Fruit fly (Drosophila melanogaster) whole organism, embryonic: ENCODE measurements around the gene CG5973.
A peak's percentile ranks its signal among the peaks of the same experiment; 100 is the strongest.

Experiments
- ATbp ChIP-seq: fragments of 200-800 bp; sonication (Bioruptor generic); optimal IDR thresholded peaks from 2 replicates; lab custom pipeline; 2017; ENCODE audit warnings: missing biosample characterization, mild to moderate bottlenecking, missing genetic modification characterization, missing genetic modification reagents
- Ada2b ChIP-seq: fragments of 200-800 bp; sonication (Bioruptor generic); IDR thresholded peaks from 2 replicates; pipeline ENCODE4 v1.3.6; 2022; ENCODE audit warnings: missing biosample characterization, missing genetic modification characterization
- B-H1 ChIP-seq: fragments of 200-800 bp; sonication (Bioruptor generic); IDR thresholded peaks from 3 replicates; pipeline ENCODE4 v1.3.6; 2022; ENCODE audit warnings: missing biosample characterization, missing genetic modification characterization
- Bdp1 ChIP-seq: fragments of 200-800 bp; sonication (Bioruptor generic); optimal IDR thresholded peaks from 3 replicates; lab custom pipeline; 2016; ENCODE audit warnings: missing biosample characterization, missing genetic modification characterization
- CG10147 ChIP-seq: fragments of 200-800 bp; sonication (Bioruptor generic); optimal IDR thresholded peaks from 2 replicates; lab custom pipeline; 2019; ENCODE audit warnings: missing biosample characterization, mild to moderate bottlenecking, missing genetic modification characterization, moderate library complexity
- CG10321 ChIP-seq: fragments of 200-800 bp; sonication (Bioruptor generic); IDR thresholded peaks from 2 replicates; pipeline ENCODE4 v1.3.6; 2022; ENCODE audit warnings: missing biosample characterization, missing genetic modification characterization
- CG10654 ChIP-seq: fragments of 200-800 bp; sonication (Bioruptor generic); optimal IDR thresholded peaks from 2 replicates; lab custom pipeline; 2016; ENCODE audit warnings: missing biosample characterization, missing genetic modification characterization
- CG1233 ChIP-seq: fragments of 200-800 bp; sonication (Bioruptor generic); optimal IDR thresholded peaks from 4 replicates; lab custom pipeline; 2018; ENCODE audit warnings: missing biosample characterization, mild to moderate bottlenecking, missing genetic modification characterization
- CG14710 ChIP-seq: fragments of 200-800 bp; sonication (Bioruptor generic); optimal IDR thresholded peaks from 3 replicates; lab custom pipeline; 2019; ENCODE audit warnings: missing biosample characterization, mild to moderate bottlenecking, missing genetic modification characterization, moderate library complexity
- CG2129 ChIP-seq: fragments of 200-800 bp; sonication (Bioruptor generic); IDR thresholded peaks from 2 replicates; pipeline ENCODE4 v1.3.6; 2022; ENCODE audit warnings: missing biosample characterization, missing genetic modification characterization; ENCODE audit not compliant: partially characterized antibody
- CG33557 ChIP-seq: fragments of 200-800 bp; sonication (Bioruptor generic); optimal IDR thresholded peaks from 2 replicates; lab custom pipeline; 2019; ENCODE audit warnings: missing biosample characterization, mild to moderate bottlenecking, missing genetic modification characterization, moderate library complexity
- CG3726 ChIP-seq: fragments of 200-800 bp; sonication (Bioruptor generic); IDR thresholded peaks from 3 replicates; pipeline ENCODE4, ENCODE4 v1.3.6; 2022; ENCODE audit warnings: missing biosample characterization, missing genetic modification characterization
- CG42726 ChIP-seq: fragments of 200-800 bp; sonication (Bioruptor generic); IDR thresholded peaks from 2 replicates; pipeline ENCODE4 v1.3.6; 2022; ENCODE audit warnings: missing biosample characterization, missing genetic modification characterization; ENCODE audit not compliant: partially characterized antibody
- CG4360 ChIP-seq: fragments of 200-800 bp; sonication (Bioruptor generic); IDR thresholded peaks from 2 replicates; pipeline ENCODE4 v1.3.6; 2022; ENCODE audit warnings: missing biosample characterization, missing genetic modification characterization
- CG6654 ChIP-seq: fragments of 200-800 bp; sonication (Bioruptor generic); optimal IDR thresholded peaks from 2 replicates; lab custom pipeline; 2017; ENCODE audit warnings: missing biosample characterization, mild to moderate bottlenecking, missing genetic modification characterization
- CG6765 ChIP-seq: fragments of 200-800 bp; sonication (Bioruptor generic); optimal IDR thresholded peaks from 3 replicates; lab custom pipeline; 2017; ENCODE audit warnings: missing biosample characterization, mild to moderate bottlenecking, missing genetic modification characterization
- CG7556 ChIP-seq: fragments of 200-800 bp; sonication (Bioruptor generic); optimal IDR thresholded peaks from 2 replicates; lab custom pipeline; 2017; ENCODE audit warnings: missing biosample characterization, mild to moderate bottlenecking, missing genetic modification characterization
- CG9876 ChIP-seq: fragments of 200-800 bp; sonication (Bioruptor generic); optimal IDR thresholded peaks from 2 replicates; lab custom pipeline; 2016; ENCODE audit warnings: missing biosample characterization, missing genetic modification characterization
- CTCF ChIP-seq: fragments of 200-800 bp; sonication (Bioruptor generic); optimal IDR thresholded peaks from 2 replicates; lab custom pipeline; 2017; ENCODE audit warnings: missing biosample characterization, mild to moderate bottlenecking, missing genetic modification characterization, moderate library complexity
- CoRest ChIP-seq: fragments of 200-800 bp; sonication (Bioruptor generic); optimal IDR thresholded peaks from 3 replicates; lab custom pipeline; 2018; ENCODE audit warnings: missing biosample characterization, mild to moderate bottlenecking, missing genetic modification characterization, moderate library complexity
- D19A ChIP-seq: fragments of 200-800 bp; optimal IDR thresholded peaks from 3 replicates; lab custom pipeline; 2019; ENCODE audit warnings: missing biosample characterization, mild to moderate bottlenecking, missing genetic modification characterization, moderate library complexity
- Dfd ChIP-seq, 2 experiments: fragments of >200 bp; optimal IDR thresholded peaks; 2 replicates each; lab custom pipeline; 2017; ENCODE audit warnings: missing biosample characterization in 2 of 2, missing genetic modification characterization in 2 of 2
- Doc3 ChIP-seq: fragments of 200-800 bp; sonication (Bioruptor generic); IDR thresholded peaks from 3 replicates; pipeline ENCODE4 v1.3.6; 2022; ENCODE audit warnings: missing biosample characterization, missing genetic modification characterization; ENCODE audit not compliant: partially characterized antibody
- Ets97D ChIP-seq: fragments of 200-800 bp; sonication (Bioruptor generic); optimal IDR thresholded peaks from 3 replicates; lab custom pipeline; 2016; ENCODE audit warnings: missing biosample characterization, missing genetic modification characterization
- Gug ChIP-seq: fragments of 200-800 bp; sonication (Bioruptor generic); IDR thresholded peaks from 4 replicates; pipeline ENCODE4 v1.3.6; 2022; ENCODE audit warnings: missing biosample characterization, missing genetic modification characterization
- H2.0 ChIP-seq: fragments of 200-800 bp; sonication (Bioruptor generic); IDR thresholded peaks from 2 replicates; pipeline ENCODE4 v1.3.6; 2022; ENCODE audit warnings: missing biosample characterization, missing genetic modification characterization
- HLH3B ChIP-seq: fragments of 200-800 bp; sonication (Bioruptor generic); IDR thresholded peaks from 2 replicates; pipeline ENCODE4 v1.3.6; 2022; ENCODE audit warnings: missing biosample characterization, missing genetic modification characterization
- HLH54F ChIP-seq: fragments of 200-800 bp; sonication (Bioruptor generic); optimal IDR thresholded peaks from 3 replicates; lab custom pipeline; 2016; ENCODE audit warnings: missing biosample characterization, missing genetic modification characterization
- Hand ChIP-seq: fragments of 200-800 bp; sonication (Bioruptor generic); optimal IDR thresholded peaks from 2 replicates; lab custom pipeline; 2017; ENCODE audit warnings: mild to moderate bottlenecking, missing biosample characterization, missing genetic modification reagents, missing genetic modification characterization
- Hey ChIP-seq: fragments of 200-800 bp; sonication (Bioruptor generic); optimal IDR thresholded peaks from 3 replicates; lab custom pipeline; 2018; ENCODE audit warnings: missing biosample characterization, mild to moderate bottlenecking, missing genetic modification characterization
- Hr39 ChIP-seq: fragments of >200 bp; optimal IDR thresholded peaks from 2 replicates; lab custom pipeline; 2017
- MBD-R2 ChIP-seq: fragments of 200-800 bp; sonication (Bioruptor generic); IDR thresholded peaks from 2 replicates; pipeline ENCODE4 v1.3.6; 2022; ENCODE audit warnings: missing biosample characterization, missing genetic modification characterization
- Opbp ChIP-seq: fragments of 200-800 bp; sonication (Bioruptor generic); IDR thresholded peaks from 3 replicates; pipeline ENCODE4 v1.3.6; 2022; ENCODE audit warnings: missing biosample characterization, missing genetic modification characterization; ENCODE audit not compliant: partially characterized antibody
- aop ChIP-seq: fragments of 200-800 bp; sonication (Bioruptor generic); IDR thresholded peaks from 2 replicates; pipeline ENCODE4 v1.3.6; 2022; ENCODE audit warnings: missing biosample characterization, missing genetic modification characterization
- crc ChIP-seq: fragments of 200-800 bp; sonication (Bioruptor generic); optimal IDR thresholded peaks from 2 replicates; lab custom pipeline; 2016; ENCODE audit warnings: missing biosample characterization, missing genetic modification characterization
- dati ChIP-seq: fragments of 200-800 bp; sonication (Bioruptor generic); IDR thresholded peaks from 2 replicates; pipeline ENCODE4 v1.3.6; 2022; ENCODE audit warnings: missing biosample characterization, missing genetic modification characterization
- gro ChIP-seq: fragments of 200-800 bp; sonication (Bioruptor generic); optimal IDR thresholded peaks from 2 replicates; lab custom pipeline; 2016; ENCODE audit warnings: missing biosample characterization, missing genetic modification characterization
- gsb ChIP-seq: fragments of 200-800 bp; sonication (Bioruptor generic); IDR thresholded peaks from 2 replicates; pipeline ENCODE4 v1.3.6; 2022; ENCODE audit warnings: missing biosample characterization, missing genetic modification characterization
- hbn ChIP-seq: fragments of 200-800 bp; sonication (Bioruptor generic); IDR thresholded peaks from 2 replicates; pipeline ENCODE4 v1.3.6; 2022; ENCODE audit warnings: missing biosample characterization, missing genetic modification characterization; ENCODE audit not compliant: partially characterized antibody
- jigr1 ChIP-seq: fragments of 200-800 bp; sonication (Bioruptor generic); IDR thresholded peaks from 3 replicates; pipeline ENCODE4 v1.3.6; 2022; ENCODE audit warnings: missing biosample characterization, missing genetic modification characterization
- kay ChIP-seq: fragments of 200-800 bp; sonication (Bioruptor generic); optimal IDR thresholded peaks from 2 replicates; lab custom pipeline; 2016; ENCODE audit warnings: missing biosample characterization, missing genetic modification characterization
- phol ChIP-seq: fragments of 200-800 bp; sonication (Bioruptor generic); optimal IDR thresholded peaks from 3 replicates; lab custom pipeline; 2018; ENCODE audit warnings: missing biosample characterization, mild to moderate bottlenecking, missing genetic modification characterization, moderate library complexity
- pnt ChIP-seq: fragments of 200-800 bp; sonication (Bioruptor generic); optimal IDR thresholded peaks from 3 replicates; lab custom pipeline; 2016; ENCODE audit warnings: missing biosample characterization, missing genetic modification characterization
- pzg ChIP-seq: fragments of 200-800 bp; sonication (Bioruptor generic); optimal IDR thresholded peaks from 3 replicates; lab custom pipeline; 2018; ENCODE audit warnings: missing biosample characterization, mild to moderate bottlenecking, missing genetic modification characterization, moderate library complexity
- row ChIP-seq: fragments of 200-800 bp; sonication (Bioruptor generic); IDR thresholded peaks from 3 replicates; pipeline ENCODE4 v1.3.6; 2022; ENCODE audit warnings: missing biosample characterization, missing genetic modification characterization
- salm ChIP-seq: fragments of 200-800 bp; sonication (Bioruptor generic); optimal IDR thresholded peaks from 2 replicates; lab custom pipeline; 2018; ENCODE audit warnings: missing biosample characterization, mild to moderate bottlenecking, missing genetic modification characterization
- schlank ChIP-seq: fragments of 200-800 bp; sonication (Bioruptor generic); optimal IDR thresholded peaks from 2 replicates; lab custom pipeline; 2018; ENCODE audit warnings: missing biosample characterization, mild to moderate bottlenecking, missing genetic modification characterization
- sr ChIP-seq: fragments of 200-800 bp; sonication (Bioruptor generic); IDR thresholded peaks from 3 replicates; pipeline ENCODE4 v1.3.6; 2022; ENCODE audit warnings: missing biosample characterization, missing genetic modification characterization
- ttk ChIP-seq: fragments of 200-800 bp; sonication (Bioruptor generic); IDR thresholded peaks from 2 replicates; pipeline ENCODE4 v2.1.2; 2022; ENCODE audit warnings: missing biosample characterization, missing genetic modification characterization
- wdn ChIP-seq: fragments of 200-800 bp; sonication (Bioruptor generic); IDR thresholded peaks from 2 replicates; pipeline ENCODE4 v1.3.6; 2022; ENCODE audit warnings: missing biosample characterization, missing genetic modification characterization

CG5973 gene

DNA sequence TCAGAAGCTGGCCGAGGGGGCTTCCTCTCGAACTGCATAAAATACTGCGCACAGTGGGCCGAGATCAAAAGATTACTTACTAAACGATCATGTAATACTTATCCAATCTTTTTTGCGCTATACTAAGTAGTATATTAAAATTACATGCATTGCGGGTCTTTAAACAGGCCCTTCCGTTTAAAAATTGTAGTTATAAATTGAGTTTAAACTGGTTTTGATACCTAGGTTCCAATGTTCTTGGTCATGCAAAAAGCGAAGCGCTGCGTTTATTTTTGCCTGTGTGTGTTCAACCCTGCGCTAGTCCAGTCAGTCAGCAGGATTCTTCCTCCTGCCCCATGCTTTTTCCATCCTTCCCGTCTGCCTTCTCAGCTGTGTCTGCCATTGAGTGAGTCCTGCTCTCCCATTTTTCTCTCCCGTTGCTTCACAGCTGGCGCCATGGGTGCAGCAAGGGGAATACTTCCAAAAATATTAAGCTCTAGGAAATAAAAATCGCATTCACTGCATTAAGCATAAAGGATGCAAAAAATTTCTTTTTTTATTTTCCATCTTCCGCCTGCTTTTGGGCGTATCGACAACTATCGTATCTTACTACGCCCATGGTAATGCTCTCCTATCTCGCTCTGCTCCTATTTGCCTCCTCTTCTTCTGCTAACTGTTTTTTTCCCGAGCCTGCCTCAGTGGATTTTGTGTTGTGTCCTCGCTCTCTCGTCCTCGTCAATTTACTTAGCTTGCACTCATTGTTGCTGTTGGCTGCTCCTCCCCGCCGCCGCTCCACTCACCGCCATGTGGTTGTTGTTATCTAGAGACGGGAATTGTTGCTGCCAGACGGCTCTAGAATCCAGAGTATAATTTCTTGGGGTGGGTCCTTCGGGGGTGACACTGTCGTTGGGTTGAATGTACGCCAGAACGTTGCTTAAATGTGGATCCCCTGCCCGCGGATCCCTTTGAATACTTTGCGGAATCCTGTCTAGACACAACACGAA lies 16.7 kb upstream of the CG5973 start (continued):
- no peak for TF ChIP-seq CG2129 (GFP tag; lab: Robert Waterston, UW)
- peak; percentile 79 for TF ChIP-seq CG4360 (GFP tag; lab: Robert Waterston, UW)
- TF ChIP-seq ttk: peak; percentile 53; the same call in 1 of the 2 replicates
- TF ChIP-seq aop (GFP tag; lab: Robert Waterston, UW): no peak
- no peak; the same call in 2 of the 3 replicates for TF ChIP-seq B-H1 (GFP tag; lab: Robert Waterston, UW)
- TF ChIP-seq CG3726 (GFP tag; lab: Robert Waterston, UW): no peak
- peak; percentile 67 for TF ChIP-seq gro
- TF ChIP-seq kay (GFP tag; lab: Kevin White, UChicago): no peak
- no peak for TF ChIP-seq Opbp (GFP tag; lab: Robert Waterston, UW)
- TF ChIP-seq Hr39: no peak
- peak; percentile 70 for TF ChIP-seq Ada2b (GFP tag; lab: Robert Waterston, UW)
- TF ChIP-seq CG42726 (GFP tag; lab: Robert Waterston, UW): no peak
- TF ChIP-seq Hey: no peak
- no peak for TF ChIP-seq CG1233 (GFP tag; lab: Kevin White, UChicago)
- TF ChIP-seq D19A (tag; lab: Kevin White, UChicago): peak; percentile 22
- TF ChIP-seq CG7556 (GFP tag; lab: Kevin White, UChicago): peak; percentile 78
- TF ChIP-seq CG10321: no peak
- TF ChIP-seq CG10654: no peak
- TF ChIP-seq CG33557 (GFP tag; lab: Kevin White, UChicago): no peak
- TF ChIP-seq CTCF (GFP tag; lab: Kevin White, UChicago): no peak
- peak; percentile 72 for TF ChIP-seq wdn (GFP tag; lab: Robert Waterston, UW)
- TF ChIP-seq Bdp1 (GFP tag; lab: Kevin White, UChicago): peak; percentile 35
- peak; percentile 42; the same call in 1 of the 2 replicates for TF ChIP-seq MBD-R2
- TF ChIP-seq H2.0 (GFP tag; lab: Robert Waterston, UW): peak; percentile 61
- no peak for TF ChIP-seq sr (GFP tag; lab: Robert Waterston, UW)
- no peak for TF ChIP-seq hbn (GFP tag; lab: Robert Waterston, UW)
- TF ChIP-seq Dfd (GFP tag; optimal IDR thresholded peaks at IDR 0.05; lab: Kevin White, UChicago): no peak
- peak; percentile 8 for TF ChIP-seq CG14710
- no peak for TF ChIP-seq gsb (GFP tag; lab: Robert Waterston, UW)
- peak; percentile 37 for TF ChIP-seq CoRest (tag; lab: Kevin White, UChicago)
- TF ChIP-seq HLH54F (GFP tag; lab: Kevin White, UChicago): peak; percentile 81
- peak; percentile 44; the same call in 1 of the 2 replicates for TF ChIP-seq dati (GFP tag; lab: Robert Waterston, UW)
- no peak for TF ChIP-seq pzg (GFP tag; lab: Kevin White, UChicago)
- TF ChIP-seq Hand: peak; percentile 74
- TF ChIP-seq jigr1 (GFP tag; lab: Robert Waterston, UW): no peak
- no peak for TF ChIP-seq CG6765 (GFP tag; lab: Kevin White, UChicago)
- peak; percentile 73 for TF ChIP-seq schlank (tag; lab: Kevin White, UChicago)
- TF ChIP-seq CG10147 (GFP tag; lab: Kevin White, UChicago): peak; percentile 70
- TF ChIP-seq HLH3B (GFP tag; lab: Robert Waterston, UW): peak; percentile 79
- no peak for TF ChIP-seq salm (tag; lab: Kevin White, UChicago)
- TF ChIP-seq Doc3: no peak
- no peak for TF ChIP-seq phol (tag; lab: Kevin White, UChicago)
- TF ChIP-seq ATbp: peak; percentile 57
- peak; percentile 85 for TF ChIP-seq row (GFP tag; lab: Robert Waterston, UW)
- no peak for TF ChIP-seq CG6654 (GFP tag; lab: Kevin White, UChicago)
- TF ChIP-seq CG9876 (GFP tag; lab: Kevin White, UChicago): peak; percentile 77
- peak; percentile 70 for TF ChIP-seq Gug
- TF ChIP-seq Ets97D (GFP tag; lab: Kevin White, UChicago): no peak
- peak; percentile 19 for TF ChIP-seq pnt (GFP tag; lab: Kevin White, UChicago)
- no peak for TF ChIP-seq crc (GFP tag; lab: Kevin White, UChicago)
